Worm (Caenorhabditis elegans) whole organism, L4 larva: ENCODE measurements around the gene tin-9.2.
A peak's percentile ranks its signal among the peaks of the same experiment; 100 is the strongest.

Experiments used
- T20F7.1 ChIP-seq: fragments of 200-800 bp; sonication (Bioruptor generic); optimal IDR thresholded peaks from 2 replicates; lab custom pipeline; 2018; ENCODE audit warnings: mild to moderate bottlenecking, missing genetic modification characterization, missing compliant biosample characterization
- Y105C5A.15 ChIP-seq: fragments of 200-800 bp; sonication (Bioruptor generic); IDR thresholded peaks from 2 replicates; pipeline ENCODE4 v1.3.6; 2022; ENCODE audit warnings: missing genetic modification characterization, missing compliant biosample characterization
- Y75B8A.6 ChIP-seq: fragments of 200-800 bp; sonication (Bioruptor generic); IDR thresholded peaks from 2 replicates; pipeline ENCODE4 v1.3.6; 2022; ENCODE audit warnings: missing genetic modification reagents, missing genetic modification characterization, missing compliant biosample characterization
- aha-1 ChIP-seq: fragments of 150-350 bp; peaks from one replicate; lab custom pipeline; 2014; ENCODE audit warnings: missing biosample characterization, missing genetic modification characterization
- aly-2 ChIP-seq: sonication (generic microtip); optimal IDR thresholded peaks from 2 replicates; lab custom pipeline; 2018; ENCODE audit warnings: missing biosample characterization, missing genetic modification characterization
- attf-4 ChIP-seq: sonication (generic microtip); optimal IDR thresholded peaks from 3 replicates; lab custom pipeline; 2017; ENCODE audit warnings: missing biosample characterization, missing genetic modification characterization
- ceh-20 ChIP-seq: fragments of 200-800 bp; sonication (Bioruptor generic); IDR thresholded peaks from 2 replicates; pipeline ENCODE4 v1.3.6; 2022; ENCODE audit warnings: missing genetic modification reagents, missing genetic modification characterization, missing compliant biosample characterization
- ceh-44 ChIP-seq: fragments of 200-800 bp; sonication (Bioruptor generic); IDR thresholded peaks from 2 replicates; pipeline ENCODE4 v1.3.6; 2022; ENCODE audit warnings: missing genetic modification reagents, missing genetic modification characterization, missing compliant biosample characterization
- ceh-62 ChIP-seq: sonication (generic microtip); optimal IDR thresholded peaks from 2 replicates; lab custom pipeline; 2017; ENCODE audit warnings: missing biosample characterization, missing genetic modification characterization
- cey-2 ChIP-seq: sonication (generic microtip); optimal IDR thresholded peaks from 3 replicates; lab custom pipeline; 2017; ENCODE audit warnings: missing genetic modification characterization, mild to moderate bottlenecking, missing compliant biosample characterization, antibody characterized with exemption, borderline replicate concordance; ENCODE audit not compliant: insufficient read depth
- dmd-6 ChIP-seq: fragments of 200-800 bp; sonication (Bioruptor generic); IDR thresholded peaks from 2 replicates; pipeline ENCODE4 v1.3.6; 2022; ENCODE audit warnings: missing genetic modification reagents, missing genetic modification characterization, missing compliant biosample characterization
- dmd-9 ChIP-seq: fragments of 200-800 bp; sonication (Bioruptor generic); IDR thresholded peaks from 2 replicates; pipeline ENCODE4 v1.3.6; 2022; ENCODE audit warnings: missing genetic modification reagents, missing genetic modification characterization, missing compliant biosample characterization
- duxl-1 ChIP-seq: sonication (generic microtip); optimal IDR thresholded peaks from 2 replicates; lab custom pipeline; 2016; ENCODE audit warnings: mild to moderate bottlenecking, missing genetic modification characterization, moderate library complexity, missing compliant biosample characterization; ENCODE audit not compliant: poor library complexity
- dve-1 ChIP-seq: sonication (generic microtip); optimal IDR thresholded peaks from 2 replicates; lab custom pipeline; 2017; ENCODE audit warnings: antibody characterized with exemption, mild to moderate bottlenecking, missing genetic modification characterization, missing compliant biosample characterization; ENCODE audit not compliant: insufficient read depth
- egl-27 ChIP-seq: sonication (generic microtip); optimal IDR thresholded peaks from 3 replicates; lab custom pipeline; 2017; ENCODE audit warnings: missing biosample characterization, missing genetic modification reagents, missing genetic modification characterization
- hlh-30 ChIP-seq: sonication (generic microtip); optimal IDR thresholded peaks from 2 replicates; lab custom pipeline; 2017; ENCODE audit warnings: antibody characterized with exemption, mild to moderate bottlenecking, missing genetic modification characterization, missing compliant biosample characterization; ENCODE audit not compliant: insufficient read depth
- jun-1 ChIP-seq: fragments of 150-350 bp; optimal IDR thresholded peaks from 2 replicates; lab custom pipeline; 2014; ENCODE audit warnings: missing biosample characterization, missing genetic modification reagents, missing genetic modification characterization
- lim-7 ChIP-seq: fragments of 200-800 bp; sonication (Bioruptor generic); IDR thresholded peaks from 2 replicates; pipeline ENCODE4 v1.3.6; 2022; ENCODE audit warnings: missing genetic modification characterization, missing compliant biosample characterization
- lin-1 ChIP-seq: fragments of 200-800 bp; sonication (Bioruptor generic); IDR thresholded peaks from 2 replicates; pipeline ENCODE4 v1.3.6; 2022; ENCODE audit warnings: missing genetic modification reagents, missing genetic modification characterization, missing compliant biosample characterization
- lin-15B ChIP-seq: fragments of 150-350 bp; sonication (generic microtip); optimal IDR thresholded peaks from 3 replicates; lab custom pipeline; 2014; ENCODE audit warnings: missing biosample characterization, missing genetic modification characterization
- lsy-2 ChIP-seq, 2 experiments: fragments of 150-350 bp in 1 of 2; sonication (generic microtip) in 1 of 2; optimal IDR thresholded peaks; 2 replicates each; lab custom pipeline; 2014 to 2017; ENCODE audit warnings: missing biosample characterization in 2 of 2, missing genetic modification characterization in 2 of 2
- mep-1 ChIP-seq: fragments of 150-350 bp; sonication (generic microtip); optimal IDR thresholded peaks from 3 replicates; lab custom pipeline; 2014; ENCODE audit warnings: missing biosample characterization, missing genetic modification characterization
- mes-2 ChIP-seq: sonication (generic microtip); optimal IDR thresholded peaks from 2 replicates; lab custom pipeline; 2016; ENCODE audit warnings: missing genotype, mild to moderate bottlenecking, missing genetic modification characterization, missing compliant biosample characterization; ENCODE audit not compliant: poor library complexity, severe bottlenecking
- nhr-25 ChIP-seq: sonication (generic microtip); optimal IDR thresholded peaks from 2 replicates; lab custom pipeline; 2017; ENCODE audit warnings: missing genetic modification characterization, mild to moderate bottlenecking, missing compliant biosample characterization, antibody characterized with exemption, moderate library complexity, borderline replicate concordance; ENCODE audit not compliant: insufficient read depth
- nhr-42 ChIP-seq: fragments of 200-800 bp; sonication (Bioruptor generic); IDR thresholded peaks from 2 replicates; pipeline ENCODE4 v1.3.6; 2022; ENCODE audit warnings: missing genetic modification characterization, missing compliant biosample characterization
- nhr-48 ChIP-seq: sonication (generic microtip); optimal IDR thresholded peaks from 2 replicates; lab custom pipeline; 2016; ENCODE audit warnings: mild to moderate bottlenecking, missing genetic modification characterization, missing compliant biosample characterization
- nhr-6 ChIP-seq: fragments of 150-350 bp; optimal IDR thresholded peaks from 2 replicates; lab custom pipeline; 2014; ENCODE audit warnings: missing biosample characterization, missing genetic modification characterization
- pqm-1 ChIP-seq: sonication (generic microtip); optimal IDR thresholded peaks from 2 replicates; lab custom pipeline; 2017; ENCODE audit warnings: missing biosample characterization, missing genetic modification characterization
- snpc-4 ChIP-seq: fragments of 150-350 bp; optimal IDR thresholded peaks from 2 replicates; lab custom pipeline; 2014; ENCODE audit warnings: missing biosample characterization, missing genetic modification characterization
- spr-1 ChIP-seq: sonication (generic microtip); optimal IDR thresholded peaks from 2 replicates; lab custom pipeline; 2016; ENCODE audit warnings: mild to moderate bottlenecking, missing genetic modification characterization, missing compliant biosample characterization
- spr-3 ChIP-seq: fragments of 200-800 bp; sonication (Bioruptor generic); optimal IDR thresholded peaks from 2 replicates; lab custom pipeline; 2018; ENCODE audit warnings: mild to moderate bottlenecking, missing genetic modification characterization, missing compliant biosample characterization
- tra-1 ChIP-seq: fragments of 200-800 bp; sonication (Bioruptor generic); IDR thresholded peaks from 2 replicates; pipeline ENCODE4 v1.3.6; 2022; ENCODE audit warnings: missing genetic modification reagents, missing genetic modification characterization, missing compliant biosample characterization
- unc-62 ChIP-seq, 3 experiments: fragments of 150-350 bp in 1 of 3; sonication (generic microtip); optimal IDR thresholded peaks in 2 of 3; peaks in 1 of 3; 1 replicate in 1 of 3; 2 replicates in 2 of 3; lab custom pipeline; 2014 to 2017; ENCODE audit warnings: missing biosample characterization in 3 of 3, missing genetic modification characterization in 3 of 3, missing genetic modification reagents in 3 of 3, missing genotype in 1 of 3
- zfp-3 ChIP-seq: fragments of 200-800 bp; sonication (Bioruptor generic); conservative IDR thresholded peaks from 2 replicates; pipeline ENCODE4 v1.3.6; 2022; ENCODE audit warnings: missing genetic modification reagents, missing genetic modification characterization, missing compliant biosample characterization
- zip-2 ChIP-seq: fragments of 150-350 bp; optimal IDR thresholded peaks from 2 replicates; lab custom pipeline; 2014; ENCODE audit warnings: missing biosample characterization, missing genetic modification characterization
- ztf-7 ChIP-seq: fragments of 150-350 bp; optimal IDR thresholded peaks from 2 replicates; lab custom pipeline; 2014; ENCODE audit warnings: missing biosample characterization, missing genetic modification characterization

tin-9.2 gene

ce11 chrIV:13082836-13083763, 15.7 kb upstream of the tin-9.2 start:
- TF ChIP-seq dmd-6 (GFP tag; lab: Robert Waterston, UW) (0 out of 2 replicates have a peak, but pooled peaks have one; percentile 18), unc-62 (GFP tag; optimal IDR thresholded peaks at IDR 0.05 in 1 of 2; lab: Kevin White, UChicago) (peak in 1 of 2 experiments; percentile 86), unc-62 (tag; optimal IDR thresholded peaks at IDR 0.05; lab: Kevin White, UChicago) (no peak), aha-1 (tag; lab: Kevin White, UChicago) (peak; percentile 85), nhr-25 (tag; lab: Kevin White, UChicago) (peak; percentile 81), pqm-1 (tag; lab: Kevin White, UChicago) (no peak), hlh-30 (tag; lab: Kevin White, UChicago) (no peak), zfp-3 (GFP tag; lab: Robert Waterston, UW) (peak; percentile 51; the same call in 1 of the 2 replicates), snpc-4 (tag; lab: Kevin White, UChicago) (no peak), attf-4 (tag; lab: Kevin White, UChicago) (no peak), egl-27 (tag; lab: Kevin White, UChicago) (no peak), ceh-20 (GFP tag; lab: Robert Waterston, UW) (peak; percentile 41; the same call in 1 of the 2 replicates), dve-1 (tag; lab: Kevin White, UChicago) (peak; percentile 39), lim-7 (GFP tag; lab: Robert Waterston, UW) (0 out of 2 replicates have a peak, but pooled peaks have one; percentile 38), Y75B8A.6 (GFP tag; lab: Robert Waterston, UW) (no peak), dmd-9 (0 out of 2 replicates have a peak, but pooled peaks have one; percentile 17), nhr-48 (tag; lab: Kevin White, UChicago) (peak; percentile 1), tra-1 (no peak)
- TF ChIP-seq, all 104 proteins: peak for 10

ce11 chrIV:13085675-13086074, 13.1 kb upstream of the tin-9.2 start:
- TF ChIP-seq ceh-62 (tag; lab: Kevin White, UChicago): no peak
- TF ChIP-seq unc-62 (GFP tag; optimal IDR thresholded peaks at IDR 0.05 in 1 of 2; lab: Kevin White, UChicago): peak in 1 of 2 experiments; percentile 91
- no peak for TF ChIP-seq unc-62 (tag; optimal IDR thresholded peaks at IDR 0.05; lab: Kevin White, UChicago)
- TF ChIP-seq zip-2 (tag; lab: Kevin White, UChicago): no peak
- TF ChIP-seq aly-2: no peak
- no peak for TF ChIP-seq Y105C5A.15
- TF ChIP-seq nhr-6: no peak
- TF ChIP-seq lin-1 (GFP tag; lab: Robert Waterston, UW): no peak

DNA sequence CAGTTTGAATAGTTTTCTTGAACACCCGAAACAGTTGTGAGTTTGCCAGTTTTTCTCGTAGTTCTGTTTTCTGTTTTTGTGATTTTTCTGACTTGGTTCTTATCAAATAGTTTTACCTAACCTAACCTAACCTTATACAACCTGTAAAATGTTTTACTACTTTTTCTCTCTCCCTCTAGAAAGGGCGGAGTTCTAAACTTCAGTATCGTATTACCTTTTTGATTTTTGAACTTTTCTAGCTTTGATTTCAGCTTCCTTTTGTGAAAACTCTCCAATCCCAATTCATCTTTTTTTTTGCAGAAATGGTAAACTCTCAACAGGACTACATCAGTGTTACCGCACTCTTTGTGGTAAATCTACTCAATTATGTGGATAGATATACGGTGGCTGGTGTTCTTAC, 12.1 kb upstream of the tin-9.2 start, which contains the start of gene spin-2:
Gene spin-2, plus strand, starts transcription at position 301 of the 400 bp plus-strand sequence.
- TF ChIP-seq mes-2 (tag; lab: Kevin White, UChicago) (no peak), aly-2 (no peak), spr-1 (tag; lab: Kevin White, UChicago) (no peak), attf-4 (tag; lab: Kevin White, UChicago) (no peak), duxl-1 (tag; lab: Kevin White, UChicago) (no peak), spr-3 (GFP tag; lab: Kevin White, UChicago) (no peak), egl-27 (tag; lab: Kevin White, UChicago) (no peak), cey-2 (tag; lab: Kevin White, UChicago) (no peak), snpc-4 (tag; lab: Kevin White, UChicago) (no peak), lim-7 (GFP tag; lab: Robert Waterston, UW) (no peak), Y105C5A.15 (no peak), dmd-6 (GFP tag; lab: Robert Waterston, UW) (no peak), jun-1 (tag; lab: Kevin White, UChicago) (no peak), lin-15B (tag; lab: Kevin White, UChicago) (no peak), lsy-2 (tag; optimal IDR thresholded peaks at IDR 0.05; lab: Kevin White, UChicago) (no peak), T20F7.1 (GFP tag; lab: Kevin White, UChicago) (no peak), mep-1 (tag; lab: Kevin White, UChicago) (no peak), nhr-42 (no peak), ztf-7 (tag; lab: Kevin White, UChicago) (no peak), ceh-44 (GFP tag; lab: Robert Waterston, UW) (no peak)
